Fruit fly (Drosophila melanogaster) whole organism, prepupa: ENCODE results near the gene snRNP-U1-70K.

Experiments
- Blimp-1 ChIP-seq: fragments of 200-800 bp; sonication (Bioruptor generic); optimal IDR thresholded peaks from 3 replicates; lab custom pipeline; 2017; ENCODE audit warnings: missing biosample characterization, missing genetic modification characterization, mild to moderate bottlenecking, moderate library complexity, missing genetic modification reagents
- CG4318 ChIP-seq: fragments of 200-800 bp; sonication (Bioruptor generic); optimal IDR thresholded peaks from 3 replicates; lab custom pipeline; 2017; ENCODE audit warnings: missing biosample characterization, mild to moderate bottlenecking, missing genetic modification characterization
- CG6276 ChIP-seq: fragments of 200-800 bp; sonication (Bioruptor generic); optimal IDR thresholded peaks from 2 replicates; lab custom pipeline; 2017; ENCODE audit warnings: missing biosample characterization, mild to moderate bottlenecking, missing genetic modification characterization
- CG6854 ChIP-seq: fragments of 200-800 bp; sonication (Bioruptor generic); optimal IDR thresholded peaks from 2 replicates; lab custom pipeline; 2017; ENCODE audit warnings: missing biosample characterization, mild to moderate bottlenecking, missing genetic modification characterization
- CG8319 ChIP-seq: fragments of 200-800 bp; sonication (Bioruptor generic); optimal IDR thresholded peaks from 3 replicates; lab custom pipeline; 2016; ENCODE audit warnings: missing biosample characterization, missing genetic modification characterization
- CG9139 ChIP-seq: fragments of 200-800 bp; sonication (Bioruptor generic); optimal IDR thresholded peaks from 3 replicates; lab custom pipeline; 2017; ENCODE audit warnings: missing biosample characterization, mild to moderate bottlenecking, missing genetic modification characterization
- Gug ChIP-seq: fragments of 200-800 bp; sonication (Bioruptor generic); IDR thresholded peaks from 2 replicates; pipeline ENCODE4 v1.3.6; 2022; ENCODE audit warnings: missing biosample characterization, missing genetic modification characterization
- Lpt ChIP-seq: fragments of 200-800 bp; sonication (Bioruptor generic); optimal IDR thresholded peaks from 3 replicates; lab custom pipeline; 2016; ENCODE audit warnings: missing biosample characterization, missing genetic modification characterization
- achi ChIP-seq: fragments of 200-800 bp; sonication (Bioruptor generic); optimal IDR thresholded peaks from 3 replicates; lab custom pipeline; 2016; ENCODE audit warnings: missing biosample characterization, missing genetic modification characterization
- fd59A ChIP-seq: fragments of 200-800 bp; sonication (Bioruptor generic); optimal IDR thresholded peaks from 2 replicates; lab custom pipeline; 2017; ENCODE audit warnings: missing biosample characterization, mild to moderate bottlenecking, missing genetic modification characterization, missing genetic modification reagents
- fd85E ChIP-seq: fragments of 200-800 bp; sonication (Bioruptor generic); optimal IDR thresholded peaks from 3 replicates; lab custom pipeline; 2016; ENCODE audit warnings: missing biosample characterization, missing genetic modification characterization
- salr ChIP-seq, 2 experiments: fragments of 200-800 bp; sonication (Bioruptor generic); optimal IDR thresholded peaks; 3 replicates each; lab custom pipeline; 2016 to 2018; ENCODE audit warnings: missing biosample characterization in 2 of 2, missing genetic modification characterization in 2 of 2, mild to moderate bottlenecking in 1 of 2
- ss ChIP-seq, 2 experiments: fragments of 200-800 bp; sonication (Bioruptor generic); optimal IDR thresholded peaks; 2 replicates in 1 of 2; 3 replicates in 1 of 2; lab custom pipeline; 2017 to 2018; ENCODE audit warnings: mild to moderate bottlenecking in 2 of 2, missing biosample characterization in 2 of 2, missing genetic modification characterization in 2 of 2, moderate library complexity in 1 of 2
- vri ChIP-seq: fragments of 200-800 bp; sonication (Bioruptor generic); optimal IDR thresholded peaks from 3 replicates; lab custom pipeline; 2016; ENCODE audit warnings: missing biosample characterization, mild to moderate bottlenecking, missing genetic modification characterization

dm6 chr2L:7005489-7005888 lies 34.0 kb upstream of the snRNP-U1-70K start:
- no peak for TF ChIP-seq Gug (GFP tag; lab: Robert Waterston, UW)
- no peak for TF ChIP-seq salr (GFP tag; optimal IDR thresholded peaks at IDR 0.05; lab: Kevin White, UChicago)
- TF ChIP-seq CG8319 (GFP tag; lab: Kevin White, UChicago): no peak
- no peak for TF ChIP-seq CG9139 (GFP tag; lab: Kevin White, UChicago)
- no peak for TF ChIP-seq vri
- no peak for TF ChIP-seq CG6276 (GFP tag; lab: Kevin White, UChicago)
- TF ChIP-seq Lpt (GFP tag; lab: Kevin White, UChicago): no peak
- no peak for TF ChIP-seq CG4318 (GFP tag; lab: Kevin White, UChicago)
- TF ChIP-seq fd85E (GFP tag; lab: Kevin White, UChicago): no peak
- TF ChIP-seq Blimp-1: no peak
- TF ChIP-seq CG6854 (GFP tag; lab: Kevin White, UChicago): no peak
- TF ChIP-seq achi (GFP tag; lab: Kevin White, UChicago): no peak
- no peak for TF ChIP-seq ss (GFP tag; optimal IDR thresholded peaks at IDR 0.05; lab: Kevin White, UChicago)
- no peak for TF ChIP-seq fd59A (GFP tag; lab: Kevin White, UChicago)
